Comparison of ENCODE assay signal across 1 fruit fly cellular context in the genomic region with DNA sequence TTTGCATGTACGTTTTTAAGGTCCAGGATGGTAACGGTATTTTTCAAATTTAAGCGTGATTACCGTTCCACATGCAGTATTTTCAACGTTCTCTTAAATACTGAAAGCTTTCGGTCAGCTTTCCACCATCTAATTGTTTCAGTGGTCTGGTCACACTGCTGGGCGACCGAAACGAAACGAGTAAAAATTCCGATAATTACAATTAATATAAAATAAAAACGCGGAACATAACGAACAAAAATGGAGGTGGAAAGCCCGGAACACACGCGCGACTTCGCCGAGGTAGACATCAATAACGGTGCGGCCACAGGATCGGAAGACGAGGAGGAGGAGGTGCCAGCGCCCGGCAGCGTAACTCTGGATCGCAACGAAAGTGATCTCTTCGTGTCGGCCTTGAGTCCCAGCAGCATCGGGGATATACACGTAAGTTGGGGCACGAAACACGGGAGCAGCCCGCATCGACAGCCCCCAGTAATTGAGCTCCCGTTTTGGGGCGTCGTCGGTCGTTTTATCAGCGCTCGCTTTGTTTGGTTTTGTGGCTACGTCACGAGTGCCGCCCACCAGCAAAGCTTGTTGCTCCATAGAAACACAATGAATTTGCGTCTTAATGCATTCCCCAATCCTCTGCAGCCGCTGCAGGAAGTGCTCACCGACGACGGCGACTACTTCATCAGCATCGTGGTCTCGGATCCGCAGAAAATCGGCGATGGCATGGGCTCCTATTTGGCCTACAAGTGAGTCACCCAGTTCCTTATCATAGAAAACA.
A peak's percentile ranks its signal among the peaks of the same experiment; 100 is the strongest.
TF ChIP-seq lines count a peak whose summit lies in the region.

TSS of gene Snx1 (plus strand) at position 129 of the 766 bp plus-strand sequence.

TF ChIP-seq in whole organism, embryonic, 481 proteins besides CTCF, POLR2A, EP300 and RAD21 (continued from another document):
- TF ChIP-seq CG12659 (GFP tag; optimal IDR thresholded peaks at IDR 0.05; lab: Kevin White, UChicago) (peak; percentile 49), YL-1 (GFP tag; optimal IDR thresholded peaks at IDR 0.05; lab: Kevin White, UChicago) (peak; percentile 51), luna (GFP tag; optimal IDR thresholded peaks at IDR 0.05; lab: Kevin White, UChicago) (no peak), CG34224 (GFP tag; IDR thresholded peaks at IDR 0.05; lab: Robert Waterston, UW; ENCODE audit: partially characterized antibody) (peak; percentile 20; the same call in 1 of the 3 replicates), Dp (GFP tag; optimal IDR thresholded peaks at IDR 0.05; lab: Kevin White, UChicago) (peak; percentile 60), sug (tag; optimal IDR thresholded peaks at IDR 0.05; lab: Kevin White, UChicago) (peak; percentile 97), CrebB (tag; optimal IDR thresholded peaks at IDR 0.05; lab: Kevin White, UChicago) (no peak), dpn (GFP tag; optimal IDR thresholded peaks at IDR 0.05; lab: Kevin White, UChicago) (no peak), pzg (GFP tag; optimal IDR thresholded peaks at IDR 0.05; lab: Kevin White, UChicago) (peak; percentile 71), CG4617 (GFP tag; optimal IDR thresholded peaks at IDR 0.05; lab: Kevin White, UChicago; ENCODE audit: borderline replicate concordance) (peak; percentile 35), gsb-n (tag; optimal IDR thresholded peaks at IDR 0.05; lab: Kevin White, UChicago) (peak; percentile 67), ftz-f1 (GFP tag; optimal IDR thresholded peaks at IDR 0.05; lab: Kevin White, UChicago) (peak; percentile 60), Lhr (GFP tag; optimal IDR thresholded peaks at IDR 0.05; lab: Kevin White, UChicago) (peak; percentile 20), CG9797 (GFP tag; optimal IDR thresholded peaks at IDR 0.05; lab: Kevin White, UChicago) (peak; percentile 61), Side (GFP tag; optimal IDR thresholded peaks at IDR 0.05; lab: Kevin White, UChicago) (no peak), CG11504 (tag; optimal IDR thresholded peaks at IDR 0.05; lab: Kevin White, UChicago) (no peak), CoRest (tag; optimal IDR thresholded peaks at IDR 0.05; lab: Kevin White, UChicago) (peak; percentile 17), trh (GFP tag; optimal IDR thresholded peaks at IDR 0.05; lab: Kevin White, UChicago) (no peak), Meics (GFP tag; optimal IDR thresholded peaks at IDR 0.05; lab: Kevin White, UChicago) (no peak)
